Fruit fly (Drosophila melanogaster) whole organism, embryonic: ENCODE measurements around the gene EMC5.

Source experiments
- Bdp1 ChIP-seq: fragments of 200-800 bp; sonication (Bioruptor generic); optimal IDR thresholded peaks from 3 replicates; lab custom pipeline; 2016; ENCODE audit warnings: missing biosample characterization, missing genetic modification characterization
- CG10543 ChIP-seq: fragments of 200-800 bp; sonication (Bioruptor generic); optimal IDR thresholded peaks from 3 replicates; lab custom pipeline; 2017; ENCODE audit warnings: missing biosample characterization, mild to moderate bottlenecking, missing genetic modification characterization, moderate library complexity
- CG12071 ChIP-seq: fragments of 200-800 bp; sonication (Bioruptor generic); optimal IDR thresholded peaks from 3 replicates; lab custom pipeline; 2018; ENCODE audit warnings: missing biosample characterization, mild to moderate bottlenecking, missing genetic modification characterization
- CG12769 ChIP-seq: fragments of 200-800 bp; sonication (Bioruptor generic); optimal IDR thresholded peaks from 2 replicates; lab custom pipeline; 2019; ENCODE audit warnings: missing biosample characterization, mild to moderate bottlenecking, missing genetic modification characterization, moderate library complexity
- CG13894 ChIP-seq: fragments of 200-800 bp; sonication (Bioruptor generic); optimal IDR thresholded peaks from 3 replicates; lab custom pipeline; 2018; ENCODE audit warnings: missing biosample characterization, mild to moderate bottlenecking, missing genetic modification characterization, moderate library complexity
- CG16779 ChIP-seq: fragments of 200-800 bp; sonication (Bioruptor generic); IDR thresholded peaks from 2 replicates; pipeline ENCODE4 v1.3.6; 2022; ENCODE audit warnings: missing biosample characterization, missing genetic modification characterization
- CG17912 ChIP-seq: fragments of 200-800 bp; sonication (Bioruptor generic); optimal IDR thresholded peaks from 2 replicates; lab custom pipeline; 2018; ENCODE audit warnings: missing biosample characterization, mild to moderate bottlenecking, missing genetic modification characterization
- CG18476 ChIP-seq: fragments of 200-800 bp; sonication (Bioruptor generic); optimal IDR thresholded peaks from 2 replicates; lab custom pipeline; 2016; ENCODE audit warnings: missing biosample characterization, mild to moderate bottlenecking, missing genetic modification characterization
- CG18619 ChIP-seq: fragments of 200-800 bp; sonication (Bioruptor generic); optimal IDR thresholded peaks from 3 replicates; lab custom pipeline; 2017; ENCODE audit warnings: missing biosample characterization, mild to moderate bottlenecking, missing genetic modification characterization
- CG18764 ChIP-seq: fragments of 200-800 bp; sonication (Bioruptor generic); optimal IDR thresholded peaks from 3 replicates; lab custom pipeline; 2016; ENCODE audit warnings: missing biosample characterization, missing genetic modification characterization
- CG2889 ChIP-seq: fragments of 200-800 bp; sonication (Bioruptor generic); IDR thresholded peaks from 3 replicates; pipeline ENCODE4 v1.3.6; 2022; ENCODE audit warnings: missing biosample characterization, missing genetic modification characterization
- CG30020 ChIP-seq: fragments of 200-800 bp; optimal IDR thresholded peaks from 2 replicates; lab custom pipeline; 2019; ENCODE audit warnings: missing biosample characterization, mild to moderate bottlenecking, missing genetic modification characterization, moderate library complexity
- CG3065 ChIP-seq: fragments of 200-800 bp; sonication (Bioruptor generic); optimal IDR thresholded peaks from 2 replicates; lab custom pipeline; 2016; ENCODE audit warnings: missing biosample characterization, missing genetic modification characterization
- CG34376 ChIP-seq: fragments of 200-800 bp; sonication (Bioruptor generic); optimal IDR thresholded peaks from 2 replicates; lab custom pipeline; 2018; ENCODE audit warnings: missing biosample characterization, mild to moderate bottlenecking, missing genetic modification characterization
- CG3995 ChIP-seq: fragments of 200-800 bp; sonication (Bioruptor generic); optimal IDR thresholded peaks from 3 replicates; lab custom pipeline; 2016; ENCODE audit warnings: missing biosample characterization, missing genetic modification characterization
- CG4617 ChIP-seq: fragments of 200-800 bp; sonication (Bioruptor generic); optimal IDR thresholded peaks from 3 replicates; lab custom pipeline; 2016; ENCODE audit warnings: missing biosample characterization, missing genetic modification characterization, borderline replicate concordance
- CG5180 ChIP-seq: fragments of 200-800 bp; sonication (Bioruptor generic); optimal IDR thresholded peaks from 3 replicates; lab custom pipeline; 2017; ENCODE audit warnings: missing biosample characterization, missing genetic modification characterization, mild to moderate bottlenecking, moderate library complexity, missing genetic modification reagents
- CG5245 ChIP-seq: fragments of 200-800 bp; sonication (Bioruptor generic); optimal IDR thresholded peaks from 3 replicates; lab custom pipeline; 2016; ENCODE audit warnings: missing biosample characterization, missing genetic modification characterization
- CG6683 ChIP-seq: fragments of 200-800 bp; sonication (Bioruptor generic); optimal IDR thresholded peaks from 2 replicates; lab custom pipeline; 2017; ENCODE audit warnings: missing biosample characterization, mild to moderate bottlenecking, missing genetic modification characterization, missing genetic modification reagents
- CG9437 ChIP-seq: fragments of 200-800 bp; sonication (Bioruptor generic); optimal IDR thresholded peaks from 2 replicates; lab custom pipeline; 2018; ENCODE audit warnings: missing biosample characterization, mild to moderate bottlenecking, missing genetic modification characterization
- CG9797 ChIP-seq: fragments of 200-800 bp; sonication (Bioruptor generic); optimal IDR thresholded peaks from 3 replicates; lab custom pipeline; 2018; ENCODE audit warnings: missing biosample characterization, mild to moderate bottlenecking, missing genetic modification characterization
- CHES-1-like ChIP-seq: fragments of 200-800 bp; sonication (Bioruptor generic); optimal IDR thresholded peaks from 2 replicates; lab custom pipeline; 2016; ENCODE audit warnings: missing biosample characterization, missing genetic modification characterization
- Dad ChIP-seq: fragments of 200-800 bp; sonication (Bioruptor generic); optimal IDR thresholded peaks from 3 replicates; lab custom pipeline; 2016; ENCODE audit warnings: missing biosample characterization, missing genetic modification characterization
- Dip3 ChIP-seq: fragments of 200-800 bp; sonication (Bioruptor generic); optimal IDR thresholded peaks from 3 replicates; lab custom pipeline; 2016; ENCODE audit warnings: missing biosample characterization, missing genetic modification characterization
- HLH54F ChIP-seq: fragments of 200-800 bp; sonication (Bioruptor generic); optimal IDR thresholded peaks from 3 replicates; lab custom pipeline; 2016; ENCODE audit warnings: missing biosample characterization, missing genetic modification characterization
- Lpt ChIP-seq: fragments of >200 bp; optimal IDR thresholded peaks from 2 replicates; lab custom pipeline; 2018; ENCODE audit warnings: missing biosample characterization, missing genetic modification characterization
- Med ChIP-seq: fragments of 200-800 bp; sonication (Bioruptor generic); peaks from one replicate; lab custom pipeline; 2016; ENCODE audit warnings: missing biosample characterization, missing genetic modification characterization, mild to moderate bottlenecking, inconsistent platforms, moderate library complexity
- Mrtf ChIP-seq: fragments of 200-800 bp; sonication (Bioruptor generic); IDR thresholded peaks from 3 replicates; pipeline ENCODE4 v1.3.6; 2022; ENCODE audit warnings: missing biosample characterization, missing genetic modification characterization
- Nf-YB ChIP-seq: fragments of 200-800 bp; sonication (Bioruptor generic); optimal IDR thresholded peaks from 3 replicates; lab custom pipeline; 2019; ENCODE audit warnings: missing biosample characterization, mild to moderate bottlenecking, missing genetic modification characterization, moderate library complexity
- Oli ChIP-seq: fragments of 200-800 bp; sonication (Bioruptor generic); optimal IDR thresholded peaks from 2 replicates; lab custom pipeline; 2018; ENCODE audit warnings: missing biosample characterization, mild to moderate bottlenecking, missing genetic modification characterization, moderate library complexity
- Ptx1 ChIP-seq: fragments of 200-800 bp; sonication (Bioruptor generic); IDR thresholded peaks from 2 replicates; pipeline ENCODE4 v1.3.6; 2022; ENCODE audit warnings: missing biosample characterization, missing genetic modification characterization
- Rfx ChIP-seq: fragments of 200-800 bp; sonication (Bioruptor generic); IDR thresholded peaks from 2 replicates; pipeline ENCODE4 v1.3.6; 2022; ENCODE audit warnings: missing biosample characterization, missing genetic modification characterization
- Vsx1 ChIP-seq: fragments of 200-800 bp; sonication (Bioruptor generic); optimal IDR thresholded peaks from 2 replicates; lab custom pipeline; 2017; ENCODE audit warnings: missing biosample characterization, mild to moderate bottlenecking, missing genetic modification characterization, missing genetic modification reagents
- abd-A ChIP-seq: fragments of 200-800 bp; sonication (Bioruptor generic); optimal IDR thresholded peaks from 3 replicates; lab custom pipeline; 2019; ENCODE audit warnings: missing biosample characterization, mild to moderate bottlenecking, missing genetic modification characterization, moderate library complexity
- al ChIP-seq: fragments of 200-800 bp; sonication (Bioruptor generic); IDR thresholded peaks from 2 replicates; pipeline ENCODE4 v1.3.6; 2022; ENCODE audit warnings: missing biosample characterization, missing genetic modification characterization
- cwo ChIP-seq: fragments of 200-800 bp; sonication (Bioruptor generic); optimal IDR thresholded peaks from 3 replicates; lab custom pipeline; 2017; ENCODE audit warnings: missing biosample characterization, missing genetic modification characterization, mild to moderate bottlenecking, moderate library complexity, missing genetic modification reagents
- dimm ChIP-seq: fragments of 200-800 bp; sonication (Bioruptor generic); IDR thresholded peaks from 2 replicates; pipeline ENCODE4 v1.3.6; 2022; ENCODE audit warnings: missing biosample characterization, missing genetic modification characterization
- emc ChIP-seq: fragments of 200-800 bp; sonication (Bioruptor generic); optimal IDR thresholded peaks from 2 replicates; lab custom pipeline; 2016; ENCODE audit warnings: missing biosample characterization, missing genetic modification characterization
- fru ChIP-seq: fragments of >200 bp; optimal IDR thresholded peaks from 2 replicates; lab custom pipeline; 2017
- grau ChIP-seq: fragments of 200-800 bp; optimal IDR thresholded peaks from 3 replicates; lab custom pipeline; 2019; ENCODE audit warnings: missing biosample characterization, mild to moderate bottlenecking, missing genetic modification characterization, moderate library complexity
- kay ChIP-seq: fragments of 200-800 bp; sonication (Bioruptor generic); optimal IDR thresholded peaks from 2 replicates; lab custom pipeline; 2016; ENCODE audit warnings: missing biosample characterization, missing genetic modification characterization
- ken ChIP-seq: fragments of 200-800 bp; sonication (Bioruptor generic); IDR thresholded peaks from 3 replicates; pipeline ENCODE4 v1.3.6; 2022; ENCODE audit warnings: missing biosample characterization, missing genetic modification characterization
- nerfin-1 ChIP-seq: fragments of 200-800 bp; sonication (Bioruptor generic); optimal IDR thresholded peaks from 3 replicates; lab custom pipeline; 2019; ENCODE audit warnings: missing biosample characterization, mild to moderate bottlenecking, missing genetic modification characterization, moderate library complexity
- nom ChIP-seq: fragments of 200-800 bp; sonication (Bioruptor generic); optimal IDR thresholded peaks from 2 replicates; lab custom pipeline; 2017; ENCODE audit warnings: missing biosample characterization, missing genetic modification characterization, mild to moderate bottlenecking, moderate library complexity, missing genetic modification reagents
- p53 ChIP-seq: fragments of 200-800 bp; sonication (Bioruptor generic); optimal IDR thresholded peaks from 2 replicates; lab custom pipeline; 2016; ENCODE audit warnings: missing biosample characterization, missing genetic modification characterization
- schlank ChIP-seq: fragments of 200-800 bp; sonication (Bioruptor generic); optimal IDR thresholded peaks from 2 replicates; lab custom pipeline; 2018; ENCODE audit warnings: missing biosample characterization, mild to moderate bottlenecking, missing genetic modification characterization
- scrt ChIP-seq: fragments of 200-800 bp; sonication (Bioruptor generic); optimal IDR thresholded peaks from 2 replicates; lab custom pipeline; 2018; ENCODE audit warnings: missing biosample characterization, mild to moderate bottlenecking, missing genetic modification characterization, moderate library complexity
- shn ChIP-seq: fragments of 200-800 bp; sonication (Bioruptor generic); optimal IDR thresholded peaks from 3 replicates; lab custom pipeline; 2016; ENCODE audit warnings: missing biosample characterization, missing genetic modification characterization
- sisA ChIP-seq: fragments of 200-800 bp; sonication (Bioruptor generic); IDR thresholded peaks from 2 replicates; pipeline ENCODE4 v1.3.6; 2022; ENCODE audit warnings: missing biosample characterization, missing genetic modification characterization
- stwl ChIP-seq: fragments of 200-800 bp; sonication (Bioruptor generic); optimal IDR thresholded peaks from 3 replicates; lab custom pipeline; 2018; ENCODE audit warnings: missing biosample characterization, mild to moderate bottlenecking, missing genetic modification characterization, moderate library complexity
- sug ChIP-seq: fragments of 200-800 bp; optimal IDR thresholded peaks from 2 replicates; lab custom pipeline; 2019; ENCODE audit warnings: missing biosample characterization, mild to moderate bottlenecking, missing genetic modification characterization, moderate library complexity
- zf30C ChIP-seq: fragments of 200-800 bp; sonication (Bioruptor generic); optimal IDR thresholded peaks from 3 replicates; lab custom pipeline; 2018; ENCODE audit warnings: missing biosample characterization, mild to moderate bottlenecking, missing genetic modification characterization
- zfh2 ChIP-seq: fragments of 200-800 bp; sonication (Bioruptor generic); optimal IDR thresholded peaks from 2 replicates; lab custom pipeline; 2016; ENCODE audit warnings: missing biosample characterization, missing genetic modification characterization

EMC5 gene

dm6 chr2L:19018266-19018665 is 30.8 kb downstream of the EMC5 start (continued):
- TF ChIP-seq CG34376 (GFP tag; lab: Kevin White, UChicago), result no peak
- TF ChIP-seq zf30C, result no peak
- peak; percentile 7 for TF ChIP-seq Med (GFP tag; lab: Kevin White, UChicago)
- no peak for TF ChIP-seq shn (GFP tag; lab: Kevin White, UChicago)
- no peak for TF ChIP-seq CG9437 (GFP tag; lab: Kevin White, UChicago)
- TF ChIP-seq Dip3 (GFP tag; lab: Kevin White, UChicago), result no peak
- TF ChIP-seq cwo (GFP tag; lab: Kevin White, UChicago), result no peak
- TF ChIP-seq CG12769 (tag; lab: Kevin White, UChicago), result no peak
- TF ChIP-seq ken, result no peak
- no peak for TF ChIP-seq CG13894
- TF ChIP-seq nom, result no peak
- TF ChIP-seq p53 (GFP tag; lab: Kevin White, UChicago), result no peak
- TF ChIP-seq Ptx1 (GFP tag; lab: Robert Waterston, UW), result 0 out of 2 replicates have a peak, but pooled peaks have one; percentile 18
- TF ChIP-seq CG10543 (GFP tag; lab: Kevin White, UChicago), result peak; percentile 74
- TF ChIP-seq Lpt (GFP tag; lab: Kevin White, UChicago), result no peak
- no peak for TF ChIP-seq CG18764 (GFP tag; lab: Kevin White, UChicago)
- TF ChIP-seq CG2889 (GFP tag; lab: Robert Waterston, UW), result no peak
- TF ChIP-seq fru (lab: Kevin White, UChicago), result no peak
- no peak for TF ChIP-seq Rfx (GFP tag; lab: Robert Waterston, UW)
- TF ChIP-seq HLH54F (GFP tag; lab: Kevin White, UChicago), result no peak
- no peak for TF ChIP-seq CHES-1-like (GFP tag; lab: Kevin White, UChicago)
- TF ChIP-seq Mrtf (GFP tag; lab: Robert Waterston, UW), result no peak
- TF ChIP-seq CG12071 (GFP tag; lab: Kevin White, UChicago), result peak; percentile 22
- no peak for TF ChIP-seq Dad (GFP tag; lab: Kevin White, UChicago)
- TF ChIP-seq CG4617 (GFP tag; lab: Kevin White, UChicago), result no peak
- no peak for TF ChIP-seq CG9797 (GFP tag; lab: Kevin White, UChicago)
- no peak for TF ChIP-seq kay
- TF ChIP-seq al (GFP tag; lab: Robert Waterston, UW), result no peak
- TF ChIP-seq stwl (tag; lab: Kevin White, UChicago), result no peak
- TF ChIP-seq dimm, result no peak
- TF ChIP-seq Vsx1 (GFP tag; lab: Kevin White, UChicago), result no peak
- no peak for TF ChIP-seq zfh2
- no peak for TF ChIP-seq CG17912 (GFP tag; lab: Kevin White, UChicago)
- no peak for TF ChIP-seq emc (GFP tag; lab: Kevin White, UChicago)
- no peak for TF ChIP-seq CG5245 (GFP tag; lab: Kevin White, UChicago)
- TF ChIP-seq CG3995 (GFP tag; lab: Kevin White, UChicago), result no peak
- TF ChIP-seq, all 482 proteins: peak for 16

dm6 chr2L:19019160-19019592 is 31.7 kb downstream of the EMC5 start:
- no peak for TF ChIP-seq schlank (tag; lab: Kevin White, UChicago)
- TF ChIP-seq CG5180 (GFP tag; lab: Kevin White, UChicago), result peak; percentile 10
- peak; percentile 48 for TF ChIP-seq CG18619
- TF ChIP-seq CG16779 (GFP tag; lab: Robert Waterston, UW), result no peak
- peak; percentile 48 for TF ChIP-seq Oli
- TF ChIP-seq CG18476, result peak; percentile 6
- TF ChIP-seq sisA (GFP tag; lab: Robert Waterston, UW), result no peak
- TF ChIP-seq Bdp1 (GFP tag; lab: Kevin White, UChicago), result no peak
- peak; percentile 27 for TF ChIP-seq grau (tag; lab: Kevin White, UChicago)
- no peak for TF ChIP-seq scrt (GFP tag; lab: Kevin White, UChicago)
- no peak for TF ChIP-seq CG30020 (tag; lab: Kevin White, UChicago)
- TF ChIP-seq abd-A (tag; lab: Kevin White, UChicago), result no peak
- no peak for TF ChIP-seq nerfin-1
- no peak for TF ChIP-seq Nf-YB (GFP tag; lab: Kevin White, UChicago)
- no peak for TF ChIP-seq CG6683 (GFP tag; lab: Kevin White, UChicago)
- peak; percentile 29 for TF ChIP-seq sug (tag; lab: Kevin White, UChicago)
- no peak for TF ChIP-seq CG3065 (GFP tag; lab: Kevin White, UChicago)
